Worm (Caenorhabditis elegans) whole organism, L1 larva: ENCODE data around the gene srd-17.

ENCODE experiments used
- C04F5.9 ChIP-seq: sonication (generic microtip); optimal IDR thresholded peaks from 2 replicates; lab custom pipeline; 2016; ENCODE audit warnings: missing genetic modification characterization, missing compliant biosample characterization
- aha-1 ChIP-seq: fragments of 150-350 bp; optimal IDR thresholded peaks from 2 replicates; lab custom pipeline; 2014; ENCODE audit warnings: missing biosample characterization, missing genetic modification characterization
- aly-2 ChIP-seq: fragments of 150-350 bp; optimal IDR thresholded peaks from 2 replicates; lab custom pipeline; 2014; ENCODE audit warnings: missing biosample characterization, missing genetic modification characterization
- blmp-1 ChIP-seq: fragments of 150-350 bp; optimal IDR thresholded peaks from 2 replicates; lab custom pipeline; 2014; ENCODE audit warnings: missing biosample characterization, missing genetic modification characterization
- ceh-63 ChIP-seq: fragments of 200-800 bp; sonication (Bioruptor generic); optimal IDR thresholded peaks from 2 replicates; lab custom pipeline; 2018; ENCODE audit warnings: mild to moderate bottlenecking, missing genetic modification characterization, missing compliant biosample characterization
- ceh-8 ChIP-seq: fragments of 200-800 bp; sonication (Bioruptor generic); optimal IDR thresholded peaks from 2 replicates; lab custom pipeline; 2018; ENCODE audit warnings: mild to moderate bottlenecking, missing genetic modification characterization, moderate library complexity, missing compliant biosample characterization
- ceh-82 ChIP-seq, 3 experiments: fragments of 150-350 bp in 1 of 3; sonication (generic microtip) in 2 of 3; optimal IDR thresholded peaks; 2 replicates each; lab custom pipeline; 2014 to 2017; ENCODE audit warnings: missing biosample characterization in 3 of 3, missing genetic modification characterization in 3 of 3
- ceh-90 ChIP-seq: sonication (generic microtip); optimal IDR thresholded peaks from 2 replicates; lab custom pipeline; 2016; ENCODE audit warnings: missing genetic modification characterization, missing compliant biosample characterization
- dpl-1 ChIP-seq, 3 experiments: fragments of 150-350 bp in 2 of 3; sonication (generic microtip) in 1 of 3; optimal IDR thresholded peaks; 2 replicates each; lab custom pipeline; 2014 to 2017; ENCODE audit warnings: missing biosample characterization in 3 of 3, missing genetic modification characterization in 3 of 3, missing genetic modification reagents in 3 of 3
- efl-3 ChIP-seq: fragments of 200-800 bp; sonication (Bioruptor generic); optimal IDR thresholded peaks from 2 replicates; lab custom pipeline; 2018; ENCODE audit warnings: mild to moderate bottlenecking, missing genetic modification characterization, missing compliant biosample characterization
- egl-27 ChIP-seq, 2 experiments: fragments of 150-350 bp in 1 of 2; sonication (generic microtip); optimal IDR thresholded peaks; 3 replicates each; lab custom pipeline; 2017 to 2018; ENCODE audit warnings: missing biosample characterization in 2 of 2, missing genetic modification characterization in 2 of 2, missing genetic modification reagents in 2 of 2
- elt-2 ChIP-seq: sonication (generic microtip); optimal IDR thresholded peaks from 2 replicates; lab custom pipeline; 2016; ENCODE audit warnings: missing genetic modification characterization, mild to moderate bottlenecking, inconsistent platforms, missing compliant biosample characterization, missing genetic modification reagents
- elt-3 ChIP-seq, 6 experiments: fragments of 150-350 bp in 1 of 6; sonication (generic microtip); optimal IDR thresholded peaks; 2 replicates each; lab custom pipeline; 2017 to 2018; ENCODE audit warnings: missing biosample characterization in 6 of 6, missing genetic modification characterization in 6 of 6, inconsistent platforms in 1 of 6
- fkh-4 ChIP-seq: sonication (generic microtip); optimal IDR thresholded peaks from 2 replicates; lab custom pipeline; 2016; ENCODE audit warnings: missing compliant biosample characterization, missing genetic modification characterization, borderline replicate concordance
- hlh-17 ChIP-seq: fragments of 200-800 bp; sonication (Bioruptor generic); optimal IDR thresholded peaks from 2 replicates; lab custom pipeline; 2018; ENCODE audit warnings: missing genetic modification characterization, mild to moderate bottlenecking, missing compliant biosample characterization, moderate library complexity, borderline replicate concordance
- hlh-4 ChIP-seq: sonication (generic microtip); optimal IDR thresholded peaks from 2 replicates; lab custom pipeline; 2016; ENCODE audit warnings: mild to moderate bottlenecking, missing genetic modification characterization, missing compliant biosample characterization
- irx-1 ChIP-seq: sonication (generic microtip); optimal IDR thresholded peaks from 2 replicates; lab custom pipeline; 2016; ENCODE audit warnings: missing genetic modification characterization, missing compliant biosample characterization
- isw-1 ChIP-seq: fragments of 200-800 bp; sonication (Bioruptor generic); IDR thresholded peaks from 2 replicates; pipeline ENCODE4 v1.3.6; 2022; ENCODE audit warnings: missing genetic modification characterization, missing compliant biosample characterization
- jun-1 ChIP-seq: fragments of 150-350 bp; optimal IDR thresholded peaks from 2 replicates; lab custom pipeline; 2014; ENCODE audit warnings: missing biosample characterization, missing genetic modification reagents, missing genetic modification characterization
- lin-35 ChIP-seq, 2 experiments: fragments of 150-350 bp; optimal IDR thresholded peaks; 2 replicates each; lab custom pipeline; 2014; ENCODE audit warnings: missing biosample characterization in 2 of 2, missing genetic modification characterization in 2 of 2, missing genetic modification reagents in 2 of 2
- lsy-2 ChIP-seq, 2 experiments: fragments of 150-350 bp; optimal IDR thresholded peaks; 2 replicates each; lab custom pipeline; 2014; ENCODE audit warnings: missing biosample characterization in 2 of 2, missing genetic modification characterization in 2 of 2
- mab-9 ChIP-seq: fragments of 200-800 bp; sonication (Bioruptor generic); IDR thresholded peaks from 2 replicates; pipeline ENCODE4 v1.3.6; 2022; ENCODE audit warnings: missing genetic modification reagents, missing genetic modification characterization, missing compliant biosample characterization
- mdl-1 ChIP-seq, 2 experiments: fragments of 150-350 bp; optimal IDR thresholded peaks; 2 replicates each; lab custom pipeline; 2014 to 2017; ENCODE audit warnings: missing biosample characterization in 2 of 2, missing genetic modification characterization in 2 of 2, inconsistent platforms in 1 of 2
- mep-1 ChIP-seq: fragments of 150-350 bp; optimal IDR thresholded peaks from 2 replicates; lab custom pipeline; 2014; ENCODE audit warnings: missing biosample characterization, missing genetic modification characterization
- nhr-12 ChIP-seq: sonication (generic microtip); optimal IDR thresholded peaks from 2 replicates; lab custom pipeline; 2017; ENCODE audit warnings: missing biosample characterization, missing genetic modification characterization
- nhr-28 ChIP-seq: fragments of 150-350 bp; optimal IDR thresholded peaks from 2 replicates; lab custom pipeline; 2014; ENCODE audit warnings: missing biosample characterization, missing genetic modification characterization
- nhr-71 ChIP-seq: sonication (generic microtip); optimal IDR thresholded peaks from 2 replicates; lab custom pipeline; 2016; ENCODE audit warnings: mild to moderate bottlenecking, missing genetic modification characterization, moderate library complexity, missing compliant biosample characterization
- nhr-76 ChIP-seq: sonication (generic microtip); optimal IDR thresholded peaks from 2 replicates; lab custom pipeline; 2017; ENCODE audit warnings: missing biosample characterization, missing genetic modification characterization
- nhr-84 ChIP-seq: sonication (generic microtip); optimal IDR thresholded peaks from 2 replicates; lab custom pipeline; 2017; ENCODE audit warnings: missing biosample characterization, missing genetic modification characterization
- pag-3 ChIP-seq: sonication (generic microtip); optimal IDR thresholded peaks from 2 replicates; lab custom pipeline; 2017; ENCODE audit warnings: missing genetic modification characterization, mild to moderate bottlenecking, missing compliant biosample characterization, antibody characterized with exemption, borderline replicate concordance; ENCODE audit not compliant: insufficient read depth
- pax-3 ChIP-seq: fragments of 200-800 bp; sonication (Bioruptor generic); optimal IDR thresholded peaks from 2 replicates; lab custom pipeline; 2018; ENCODE audit warnings: mild to moderate bottlenecking, missing genetic modification characterization, moderate library complexity, missing compliant biosample characterization
- pqm-1 ChIP-seq: sonication (generic microtip); optimal IDR thresholded peaks from 3 replicates; lab custom pipeline; 2017; ENCODE audit warnings: missing biosample characterization, missing genetic modification characterization
- skn-1 ChIP-seq: fragments of 150-350 bp; optimal IDR thresholded peaks from 2 replicates; lab custom pipeline; 2014; ENCODE audit warnings: missing biosample characterization, missing genetic modification characterization
- snpc-4 ChIP-seq: fragments of 150-350 bp; optimal IDR thresholded peaks from 2 replicates; lab custom pipeline; 2014; ENCODE audit warnings: missing biosample characterization, missing genetic modification characterization
- snu-23 ChIP-seq: sonication (generic microtip); optimal IDR thresholded peaks from 2 replicates; lab custom pipeline; 2016; ENCODE audit warnings: missing genetic modification characterization, missing compliant biosample characterization
- sptf-1 ChIP-seq: fragments of 150-350 bp; optimal IDR thresholded peaks from 2 replicates; lab custom pipeline; 2014; ENCODE audit warnings: missing biosample characterization, missing genetic modification characterization
- tbx-2 ChIP-seq: sonication (generic microtip); optimal IDR thresholded peaks from 2 replicates; lab custom pipeline; 2016; ENCODE audit warnings: missing genetic modification characterization, missing compliant biosample characterization
- tlp-1 ChIP-seq: fragments of 150-350 bp; optimal IDR thresholded peaks from 2 replicates; lab custom pipeline; 2014; ENCODE audit warnings: missing biosample characterization, missing genetic modification characterization
- unc-130 ChIP-seq: fragments of 150-350 bp; optimal IDR thresholded peaks from 2 replicates; lab custom pipeline; 2017; ENCODE audit warnings: missing biosample characterization, missing genetic modification characterization, inconsistent platforms
- unc-62 ChIP-seq: fragments of 150-350 bp; optimal IDR thresholded peaks from 2 replicates; lab custom pipeline; 2014; ENCODE audit warnings: missing biosample characterization, missing genetic modification reagents, missing genetic modification characterization
- xbp-1 ChIP-seq: sonication (generic microtip); optimal IDR thresholded peaks from 2 replicates; lab custom pipeline; 2016; ENCODE audit warnings: missing genetic modification characterization, missing compliant biosample characterization
- zag-1 ChIP-seq: fragments of 150-350 bp; optimal IDR thresholded peaks from 2 replicates; lab custom pipeline; 2014; ENCODE audit warnings: missing biosample characterization, missing genetic modification characterization
- ztf-4 ChIP-seq: fragments of 150-350 bp; optimal IDR thresholded peaks from 2 replicates; lab custom pipeline; 2014; ENCODE audit warnings: missing biosample characterization, missing genetic modification characterization

Gene srd-17

ce11 chrV:13468190-13468765 is 35.8 kb upstream of the srd-17 start, which contains the start of the genes F25H9.6 and F25H9.7 (continued):
- TF ChIP-seq skn-1 (tag; lab: Kevin White, UChicago) (peak; percentile 51), ceh-8 (GFP tag; lab: Kevin White, UChicago) (peak; percentile 93), snpc-4 (tag; lab: Kevin White, UChicago) (peak; percentile 75), elt-3 (tag; optimal IDR thresholded peaks at IDR 0.05; lab: Kevin White, UChicago) (peak in 3 of 6 experiments; percentile 15 to 77 (median 54)), sptf-1 (no peak), jun-1 (tag; lab: Kevin White, UChicago) (peak; percentile 69), tlp-1 (tag; lab: Kevin White, UChicago) (no peak), ceh-63 (GFP tag; lab: Kevin White, UChicago) (peak; percentile 94), isw-1 (GFP tag; lab: Robert Waterston, UW) (peak; percentile 83), mdl-1 (tag; optimal IDR thresholded peaks at IDR 0.05; lab: Kevin White, UChicago) (peak; percentile 37 to 96), nhr-71 (tag; lab: Kevin White, UChicago) (peak; percentile 96), aly-2 (tag; lab: Kevin White, UChicago) (peak; percentile 41), fkh-4 (tag; lab: Kevin White, UChicago) (peak; percentile 100), nhr-84 (tag; lab: Kevin White, UChicago) (no peak), irx-1 (tag; lab: Kevin White, UChicago) (peak; percentile 97), pag-3 (tag; lab: Kevin White, UChicago) (no peak), pax-3 (peak; percentile 100), dpl-1 (GFP tag; optimal IDR thresholded peaks at IDR 0.05; lab: Kevin White, UChicago) (peak; percentile 70 to 85 (median 79)), pqm-1 (tag; lab: Kevin White, UChicago) (peak; percentile 28), lin-35 (GFP tag; optimal IDR thresholded peaks at IDR 0.05; lab: Kevin White, UChicago) (peak; percentile 63 to 84), zag-1 (tag; lab: Kevin White, UChicago) (no peak), ceh-90 (tag; lab: Kevin White, UChicago) (peak; percentile 95), nhr-12 (tag; lab: Kevin White, UChicago) (no peak), nhr-76 (tag; lab: Kevin White, UChicago) (peak; percentile 48), aha-1 (no peak), mep-1 (tag; lab: Kevin White, UChicago) (peak; percentile 89), mab-9 (peak; percentile 94), nhr-28 (tag; lab: Kevin White, UChicago) (no peak), C04F5.9 (peak; percentile 93), tbx-2 (tag; lab: Kevin White, UChicago) (peak; percentile 97), lsy-2 (tag; optimal IDR thresholded peaks at IDR 0.05; lab: Kevin White, UChicago) (peak; percentile 79 to 87), efl-3 (GFP tag; lab: Kevin White, UChicago) (peak; percentile 88), xbp-1 (peak; percentile 91), elt-2 (peak; percentile 87), blmp-1 (tag; lab: Kevin White, UChicago) (peak; percentile 60), ztf-4 (peak; percentile 34), unc-62 (no peak), ceh-82 (tag; optimal IDR thresholded peaks at IDR 0.05; lab: Kevin White, UChicago) (peak; percentile 78 to 93 (median 80)), snu-23 (GFP tag; lab: Kevin White, UChicago) (peak; percentile 95), hlh-17 (GFP tag; lab: Kevin White, UChicago) (peak; percentile 76), egl-27 (tag; optimal IDR thresholded peaks at IDR 0.05; lab: Kevin White, UChicago) (no peak), unc-130 (tag; lab: Kevin White, UChicago) (peak; percentile 47), hlh-4 (peak; percentile 87)
